Worm (Caenorhabditis elegans) whole organism, L4 larva: Measurements from ENCODE around the gene ZK829.3.

ENCODE experiments used
- dpl-1 ChIP-seq: fragments of 150-350 bp; optimal IDR thresholded peaks from 2 replicates; lab custom pipeline; 2014; ENCODE audit warnings: missing biosample characterization, missing genetic modification reagents, missing genetic modification characterization
- nhr-11 ChIP-seq: fragments of 150-350 bp; optimal IDR thresholded peaks from 2 replicates; lab custom pipeline; 2014; ENCODE audit warnings: missing biosample characterization, missing genetic modification characterization
- nhr-237 ChIP-seq: sonication (generic microtip); optimal IDR thresholded peaks from 2 replicates; lab custom pipeline; 2017; ENCODE audit warnings: missing biosample characterization, missing genetic modification characterization
- pha-4 ChIP-seq, 2 experiments: fragments of 150-350 bp in 1 of 2; fragments of 200-800 bp in 1 of 2; sonication (Bioruptor generic) in 1 of 2; IDR thresholded peaks in 1 of 2; optimal IDR thresholded peaks in 1 of 2; 2 replicates each; pipeline versions ENCODE4 v1.3.6 to Lab custom; 2014 to 2022; ENCODE audit warnings: missing genetic modification characterization in 2 of 2, missing genetic modification reagents in 2 of 2, missing biosample characterization in 1 of 2, missing compliant biosample characterization in 1 of 2
- unc-62 ChIP-seq, 3 experiments: fragments of 150-350 bp in 1 of 3; sonication (generic microtip); optimal IDR thresholded peaks in 2 of 3; peaks in 1 of 3; 1 replicate in 1 of 3; 2 replicates in 2 of 3; lab custom pipeline; 2014 to 2017; ENCODE audit warnings: missing biosample characterization in 3 of 3, missing genetic modification characterization in 3 of 3, missing genetic modification reagents in 3 of 3, missing genotype in 1 of 3

ce11 chrIV:11902832-11903231 lies 42.7 kb downstream of the ZK829.3 start:
- TF ChIP-seq unc-62 (GFP tag; optimal IDR thresholded peaks at IDR 0.05 in 1 of 2; lab: Kevin White, UChicago), result no peak
- TF ChIP-seq unc-62 (tag; optimal IDR thresholded peaks at IDR 0.05; lab: Kevin White, UChicago), result no peak
- TF ChIP-seq dpl-1 (GFP tag; lab: Kevin White, UChicago), result no peak
- TF ChIP-seq nhr-11, result no peak
- no peak for TF ChIP-seq nhr-237 (tag; lab: Kevin White, UChicago)
- TF ChIP-seq pha-4 (GFP tag; IDR thresholded peaks at IDR 0.05; lab: Robert Waterston, UW), result no peak
- TF ChIP-seq pha-4 (tag; optimal IDR thresholded peaks at IDR 0.05; lab: Kevin White, UChicago), result no peak
